Worm (Caenorhabditis elegans): ENCODE results near the gene Y54F10BM.9.

Gene Y54F10BM.9

ce11 chrIII:2288261-2288660 lies 16.5 kb downstream of the Y54F10BM.9 start:
- TF ChIP-seq fos-1 (tag; optimal IDR thresholded peaks at IDR 0.05) (no peak), eor-1 (tag; optimal IDR thresholded peaks at IDR 0.05) (no peak), zag-1 (tag; optimal IDR thresholded peaks at IDR 0.05) (no peak), fkh-10 (GFP tag; optimal IDR thresholded peaks at IDR 0.05) (no peak), elt-1 (tag; optimal IDR thresholded peaks at IDR 0.05) (no peak), lsy-12 (tag; optimal IDR thresholded peaks at IDR 0.05) (no peak), tbx-2 (tag; optimal IDR thresholded peaks at IDR 0.05) (no peak), nhr-77 (tag; optimal IDR thresholded peaks at IDR 0.05) (no peak), nhr-76 (tag; optimal IDR thresholded peaks at IDR 0.05) (no peak), lin-39 (tag; optimal IDR thresholded peaks at IDR 0.05) (no peak), nhr-43 (tag; optimal IDR thresholded peaks at IDR 0.05; ENCODE audit: poor library complexity, severe bottlenecking) (no peak), lin-15B (tag; optimal IDR thresholded peaks at IDR 0.05) (no peak), unc-39 (tag; optimal IDR thresholded peaks at IDR 0.05) (no peak), aly-2 (tag; optimal IDR thresholded peaks at IDR 0.05) (no peak), fkh-2 (tag; optimal IDR thresholded peaks at IDR 0.05) (no peak), ztf-11 (tag; optimal IDR thresholded peaks at IDR 0.05) (no peak), ceh-9 (tag; optimal IDR thresholded peaks at IDR 0.05) (no peak), hmg-11 (tag; optimal IDR thresholded peaks at IDR 0.05) (no peak), nhr-11 (tag; optimal IDR thresholded peaks at IDR 0.05) (no peak), unc-62 (GFP tag; optimal IDR thresholded peaks at IDR 0.05) (no peak)

ce11 chrIII:2283341-2283847 lies 21.3 kb downstream of the Y54F10BM.9 start:
- TF ChIP-seq nhr-12 (tag; optimal IDR thresholded peaks at IDR 0.05): no peak
- peak; percentile 97 for TF ChIP-seq ceh-28 (tag; optimal IDR thresholded peaks at IDR 0.05)

ce11 chrIII:2281975-2282957 lies 22.5 kb downstream of the Y54F10BM.9 start, which contains the start of gene Y54F10BM.3:
Gene Y54F10BM.3 (plus strand): TSS chrIII:2282025.
- TF ChIP-seq aly-2 (tag; optimal IDR thresholded peaks at IDR 0.05) (no peak), ceh-28 (tag; optimal IDR thresholded peaks at IDR 0.05) (peak; percentile 98)

- TF ChIP-seq ZK546.5 (tag; optimal IDR thresholded peaks at IDR 0.05): no peak
- no peak for TF ChIP-seq ceh-28 (tag; optimal IDR thresholded peaks at IDR 0.05)
- TF ChIP-seq zag-1 (tag; optimal IDR thresholded peaks at IDR 0.05): no peak
- no peak for TF ChIP-seq ceh-16 (tag; optimal IDR thresholded peaks at IDR 0.05)
- no peak for TF ChIP-seq nhr-67 (tag; optimal IDR thresholded peaks at IDR 0.05)
- no peak for TF ChIP-seq ztf-4 (tag; optimal IDR thresholded peaks at IDR 0.05)
- no peak for TF ChIP-seq nhr-76 (tag; optimal IDR thresholded peaks at IDR 0.05)
Measured at ce11 chrIII:2280569-2280968, 24.2 kb downstream of the Y54F10BM.9 start, which contains the start of gene Y54F10BM.22. Gene Y54F10BM.22 (plus strand): TSS chrIII:2280899.

- TF ChIP-seq nhr-43 (tag; optimal IDR thresholded peaks at IDR 0.05; ENCODE audit: poor library complexity, severe bottlenecking) (no peak), nhr-76 (tag; optimal IDR thresholded peaks at IDR 0.05) (no peak), hmg-11 (tag; optimal IDR thresholded peaks at IDR 0.05) (no peak), lsy-12 (tag; optimal IDR thresholded peaks at IDR 0.05) (no peak), daf-12 (tag; optimal IDR thresholded peaks at IDR 0.05) (no peak), ceh-28 (tag; optimal IDR thresholded peaks at IDR 0.05) (no peak), jun-1 (tag; optimal IDR thresholded peaks at IDR 0.05) (no peak), mml-1 (tag; optimal IDR thresholded peaks at IDR 0.05) (no peak), skn-1 (tag; optimal IDR thresholded peaks at IDR 0.05) (no peak), egl-27 (tag; optimal IDR thresholded peaks at IDR 0.05) (no peak), R02D3.7 (tag; optimal IDR thresholded peaks at IDR 0.05) (no peak), fkh-2 (tag; optimal IDR thresholded peaks at IDR 0.05) (no peak), nhr-237 (tag; optimal IDR thresholded peaks at IDR 0.05) (no peak), eor-1 (tag; optimal IDR thresholded peaks at IDR 0.05) (no peak), ZK546.5 (tag; optimal IDR thresholded peaks at IDR 0.05) (no peak), ceh-9 (tag; optimal IDR thresholded peaks at IDR 0.05) (no peak), elt-2 (tag; optimal IDR thresholded peaks at IDR 0.05) (no peak), tbx-2 (tag; optimal IDR thresholded peaks at IDR 0.05) (no peak), ceh-82 (tag; optimal IDR thresholded peaks at IDR 0.05) (no peak), elt-1 (tag; optimal IDR thresholded peaks at IDR 0.05) (no peak)
Measured at ce11 chrIII:2279457-2279856, 25.3 kb downstream of the Y54F10BM.9 start, which contains the start of gene Y54F10BM.23. Gene Y54F10BM.23 (minus strand): TSS chrIII:2279557.

Data from whole organism, L3 larva.